Fruit fly (Drosophila melanogaster) whole organism, embryonic: ENCODE data around the gene CG10431.
A peak's percentile ranks its signal among the peaks of the same experiment; 100 is the strongest.

Source experiments
- B-H2 ChIP-seq: fragments of 200-800 bp; sonication (Bioruptor generic); optimal IDR thresholded peaks from 2 replicates; lab custom pipeline; 2018; ENCODE audit warnings: missing biosample characterization, mild to moderate bottlenecking, missing genetic modification characterization
- Bgb ChIP-seq: fragments of 200-800 bp; sonication (Bioruptor generic); IDR thresholded peaks from 2 replicates; pipeline ENCODE4 v1.3.6; 2022; ENCODE audit warnings: missing biosample characterization, missing genetic modification characterization; ENCODE audit not compliant: partially characterized antibody
- CG10147 ChIP-seq: fragments of 200-800 bp; sonication (Bioruptor generic); optimal IDR thresholded peaks from 2 replicates; lab custom pipeline; 2019; ENCODE audit warnings: missing biosample characterization, mild to moderate bottlenecking, missing genetic modification characterization, moderate library complexity
- CG12071 ChIP-seq: fragments of 200-800 bp; sonication (Bioruptor generic); optimal IDR thresholded peaks from 3 replicates; lab custom pipeline; 2018; ENCODE audit warnings: missing biosample characterization, mild to moderate bottlenecking, missing genetic modification characterization
- CG12659 ChIP-seq: fragments of 200-800 bp; sonication (Bioruptor generic); optimal IDR thresholded peaks from 3 replicates; lab custom pipeline; 2017; ENCODE audit warnings: mild to moderate bottlenecking, missing biosample characterization, missing genetic modification reagents, missing genetic modification characterization
- CG13624 ChIP-seq: fragments of 200-800 bp; sonication (Bioruptor generic); optimal IDR thresholded peaks from 2 replicates; lab custom pipeline; 2016; ENCODE audit warnings: missing biosample characterization, missing genetic modification characterization
- CG1603 ChIP-seq: fragments of 200-800 bp; sonication (Bioruptor generic); optimal IDR thresholded peaks from 2 replicates; lab custom pipeline; 2019; ENCODE audit warnings: missing biosample characterization, mild to moderate bottlenecking, missing genetic modification characterization, moderate library complexity
- CG16813 ChIP-seq: fragments of 200-800 bp; sonication (Bioruptor generic); IDR thresholded peaks from 3 replicates; pipeline ENCODE4 v1.3.6; 2022; ENCODE audit warnings: missing biosample characterization, missing genetic modification characterization; ENCODE audit not compliant: partially characterized antibody
- CG2116 ChIP-seq: fragments of 200-800 bp; sonication (Bioruptor generic); optimal IDR thresholded peaks from 3 replicates; lab custom pipeline; 2018; ENCODE audit warnings: missing biosample characterization, mild to moderate bottlenecking, missing genetic modification characterization
- CG2120 ChIP-seq: fragments of 200-800 bp; sonication (Bioruptor generic); optimal IDR thresholded peaks from 3 replicates; lab custom pipeline; 2016; ENCODE audit warnings: missing biosample characterization, missing genetic modification characterization
- CG2129 ChIP-seq: fragments of 200-800 bp; sonication (Bioruptor generic); IDR thresholded peaks from 2 replicates; pipeline ENCODE4 v1.3.6; 2022; ENCODE audit warnings: missing biosample characterization, missing genetic modification characterization; ENCODE audit not compliant: partially characterized antibody
- CG2678 ChIP-seq: fragments of 200-800 bp; sonication (Bioruptor generic); optimal IDR thresholded peaks from 3 replicates; lab custom pipeline; 2019; ENCODE audit warnings: missing biosample characterization, mild to moderate bottlenecking, missing genetic modification characterization, moderate library complexity
- CG30020 ChIP-seq: fragments of 200-800 bp; optimal IDR thresholded peaks from 2 replicates; lab custom pipeline; 2019; ENCODE audit warnings: missing biosample characterization, mild to moderate bottlenecking, missing genetic modification characterization, moderate library complexity
- CG3995 ChIP-seq: fragments of 200-800 bp; sonication (Bioruptor generic); optimal IDR thresholded peaks from 3 replicates; lab custom pipeline; 2016; ENCODE audit warnings: missing biosample characterization, missing genetic modification characterization
- CG6791 ChIP-seq: fragments of 200-800 bp; sonication (Bioruptor generic); IDR thresholded peaks from 3 replicates; pipeline ENCODE4 v1.3.6; 2022; ENCODE audit warnings: missing biosample characterization, missing genetic modification characterization; ENCODE audit not compliant: partially characterized antibody
- CG7556 ChIP-seq: fragments of 200-800 bp; sonication (Bioruptor generic); optimal IDR thresholded peaks from 2 replicates; lab custom pipeline; 2017; ENCODE audit warnings: missing biosample characterization, mild to moderate bottlenecking, missing genetic modification characterization
- CG9727 ChIP-seq: fragments of 200-800 bp; sonication (Bioruptor generic); optimal IDR thresholded peaks from 3 replicates; lab custom pipeline; 2017; ENCODE audit warnings: missing biosample characterization, mild to moderate bottlenecking, missing genetic modification characterization
- CTCF ChIP-seq: fragments of 200-800 bp; sonication (Bioruptor generic); optimal IDR thresholded peaks from 2 replicates; lab custom pipeline; 2017; ENCODE audit warnings: missing biosample characterization, mild to moderate bottlenecking, missing genetic modification characterization, moderate library complexity
- D19A ChIP-seq: fragments of 200-800 bp; optimal IDR thresholded peaks from 3 replicates; lab custom pipeline; 2019; ENCODE audit warnings: missing biosample characterization, mild to moderate bottlenecking, missing genetic modification characterization, moderate library complexity
- Dek ChIP-seq: fragments of 200-800 bp; sonication (Bioruptor generic); optimal IDR thresholded peaks from 3 replicates; lab custom pipeline; 2019; ENCODE audit warnings: missing biosample characterization, mild to moderate bottlenecking, missing genetic modification characterization, moderate library complexity
- Dp ChIP-seq: fragments of 200-800 bp; sonication (Bioruptor generic); optimal IDR thresholded peaks from 2 replicates; lab custom pipeline; 2018; ENCODE audit warnings: missing biosample characterization, mild to moderate bottlenecking, missing genetic modification characterization, moderate library complexity
- Dref ChIP-seq: fragments of 200-800 bp; sonication (Bioruptor generic); IDR thresholded peaks from 2 replicates; pipeline ENCODE4 v1.3.6; 2022; ENCODE audit warnings: missing biosample characterization, missing genetic modification characterization
- MESR4 ChIP-seq: fragments of 200-800 bp; sonication (Bioruptor generic); optimal IDR thresholded peaks from 2 replicates; lab custom pipeline; 2018; ENCODE audit warnings: missing biosample characterization, mild to moderate bottlenecking, missing genetic modification characterization, moderate library complexity
- Med ChIP-seq: fragments of 200-800 bp; sonication (Bioruptor generic); peaks from one replicate; lab custom pipeline; 2016; ENCODE audit warnings: missing biosample characterization, missing genetic modification characterization, mild to moderate bottlenecking, inconsistent platforms, moderate library complexity
- Mes4 ChIP-seq: fragments of 200-800 bp; sonication (Bioruptor generic); optimal IDR thresholded peaks from 2 replicates; lab custom pipeline; 2016; ENCODE audit warnings: missing biosample characterization, missing genetic modification characterization
- Myb ChIP-seq: fragments of 200-800 bp; sonication (Bioruptor generic); optimal IDR thresholded peaks from 2 replicates; lab custom pipeline; 2016; ENCODE audit warnings: missing biosample characterization, missing genetic modification characterization
- Nf-YA ChIP-seq: fragments of 200-800 bp; sonication (Bioruptor generic); IDR thresholded peaks from 2 replicates; pipeline ENCODE4 v1.3.6; 2022; ENCODE audit warnings: missing biosample characterization, missing genetic modification characterization
- Opbp ChIP-seq: fragments of 200-800 bp; sonication (Bioruptor generic); IDR thresholded peaks from 3 replicates; pipeline ENCODE4 v1.3.6; 2022; ENCODE audit warnings: missing biosample characterization, missing genetic modification characterization; ENCODE audit not compliant: partially characterized antibody
- Scr ChIP-seq: fragments of 200-800 bp; sonication (Bioruptor generic); IDR thresholded peaks from 2 replicates; pipeline ENCODE4 v1.3.6; 2022; ENCODE audit warnings: missing biosample characterization, missing genetic modification characterization; ENCODE audit not compliant: partially characterized antibody
- Sry-β ChIP-seq: fragments of 200-800 bp; sonication (Bioruptor generic); optimal IDR thresholded peaks from 2 replicates; lab custom pipeline; 2018; ENCODE audit warnings: missing biosample characterization, mild to moderate bottlenecking, missing genetic modification characterization, moderate library complexity
- Sry-δ ChIP-seq: fragments of 200-800 bp; sonication (Bioruptor generic); optimal IDR thresholded peaks from 2 replicates; lab custom pipeline; 2016; ENCODE audit warnings: missing biosample characterization, missing genetic modification characterization
- Usf ChIP-seq: fragments of 200-800 bp; sonication (Bioruptor generic); optimal IDR thresholded peaks from 2 replicates; lab custom pipeline; 2017; ENCODE audit warnings: missing genotype, missing biosample characterization, missing genetic modification characterization
- Xrp1 ChIP-seq: fragments of 200-800 bp; sonication (Bioruptor generic); IDR thresholded peaks from 2 replicates; pipeline ENCODE4 v1.3.6; 2022; ENCODE audit warnings: missing biosample characterization, missing genetic modification characterization
- YL-1 ChIP-seq: fragments of 200-800 bp; sonication (Bioruptor generic); optimal IDR thresholded peaks from 3 replicates; lab custom pipeline; 2017; ENCODE audit warnings: missing biosample characterization, mild to moderate bottlenecking, missing genetic modification characterization
- crp ChIP-seq, 2 experiments: fragments of 200-800 bp; sonication (Bioruptor generic); optimal IDR thresholded peaks; 2 replicates in 1 of 2; 3 replicates in 1 of 2; lab custom pipeline; 2017; ENCODE audit warnings: missing biosample characterization in 2 of 2, missing genetic modification characterization in 2 of 2, mild to moderate bottlenecking in 1 of 2, moderate library complexity in 1 of 2
- dmrt99B ChIP-seq: fragments of 200-800 bp; sonication (Bioruptor generic); optimal IDR thresholded peaks from 2 replicates; lab custom pipeline; 2018; ENCODE audit warnings: missing biosample characterization, mild to moderate bottlenecking, missing genetic modification characterization, moderate library complexity
- dysf ChIP-seq: fragments of 200-800 bp; sonication (Bioruptor generic); IDR thresholded peaks from 3 replicates; pipeline ENCODE4 v1.3.6; 2022; ENCODE audit warnings: missing biosample characterization, missing genetic modification characterization
- gfzf ChIP-seq: fragments of 200-800 bp; sonication (Bioruptor generic); optimal IDR thresholded peaks from 2 replicates; lab custom pipeline; 2016; ENCODE audit warnings: missing biosample characterization, mild to moderate bottlenecking, missing genetic modification characterization, moderate library complexity
- gro ChIP-seq: fragments of 200-800 bp; sonication (Bioruptor generic); optimal IDR thresholded peaks from 2 replicates; lab custom pipeline; 2016; ENCODE audit warnings: missing biosample characterization, missing genetic modification characterization
- hb ChIP-seq: fragments of 200-800 bp; sonication (Bioruptor generic); IDR thresholded peaks from 3 replicates; pipeline ENCODE4 v1.3.6; 2022; ENCODE audit warnings: missing biosample characterization, missing genetic modification characterization; ENCODE audit not compliant: partially characterized antibody
- hbn ChIP-seq: fragments of 200-800 bp; sonication (Bioruptor generic); IDR thresholded peaks from 2 replicates; pipeline ENCODE4 v1.3.6; 2022; ENCODE audit warnings: missing biosample characterization, missing genetic modification characterization; ENCODE audit not compliant: partially characterized antibody
- her ChIP-seq: fragments of 200-800 bp; sonication (Bioruptor generic); optimal IDR thresholded peaks from 2 replicates; lab custom pipeline; 2016; ENCODE audit warnings: missing biosample characterization, missing genetic modification characterization
- inv ChIP-seq: fragments of 200-800 bp; sonication (Bioruptor generic); IDR thresholded peaks from 2 replicates; pipeline ENCODE4 v1.3.6; 2022; ENCODE audit warnings: missing biosample characterization, missing genetic modification characterization; ENCODE audit not compliant: partially characterized antibody
- p53 ChIP-seq: fragments of 200-800 bp; sonication (Bioruptor generic); optimal IDR thresholded peaks from 2 replicates; lab custom pipeline; 2016; ENCODE audit warnings: missing biosample characterization, missing genetic modification characterization
- phol ChIP-seq: fragments of 200-800 bp; sonication (Bioruptor generic); optimal IDR thresholded peaks from 3 replicates; lab custom pipeline; 2018; ENCODE audit warnings: missing biosample characterization, mild to moderate bottlenecking, missing genetic modification characterization, moderate library complexity
- pnt ChIP-seq: fragments of 200-800 bp; sonication (Bioruptor generic); optimal IDR thresholded peaks from 3 replicates; lab custom pipeline; 2016; ENCODE audit warnings: missing biosample characterization, missing genetic modification characterization
- slbo ChIP-seq: fragments of 200-800 bp; sonication (Bioruptor generic); IDR thresholded peaks from 2 replicates; pipeline ENCODE4 v1.3.6; 2022; ENCODE audit warnings: missing biosample characterization, missing genetic modification characterization
- tgo ChIP-seq: fragments of 200-800 bp; sonication (Bioruptor generic); IDR thresholded peaks from 3 replicates; pipeline ENCODE4 v1.3.6; 2022; ENCODE audit warnings: missing biosample characterization, missing genetic modification characterization
- ttk ChIP-seq: fragments of 200-800 bp; sonication (Bioruptor generic); IDR thresholded peaks from 2 replicates; pipeline ENCODE4 v2.1.2; 2022; ENCODE audit warnings: missing biosample characterization, missing genetic modification characterization
- unc-4 ChIP-seq: fragments of 200-800 bp; sonication (Bioruptor generic); IDR thresholded peaks from 2 replicates; pipeline ENCODE4 v1.3.6; 2022; ENCODE audit warnings: missing biosample characterization, missing genetic modification characterization; ENCODE audit not compliant: partially characterized antibody

The CG10431 gene

dm6 chr2L:18951674-18952073, 22.8 kb upstream of the CG10431 start, which contains the start of gene Nedd8 (continued):
- no peak for TF ChIP-seq dysf (GFP tag; lab: Robert Waterston, UW)
- peak; percentile 1 for TF ChIP-seq CG2678
- peak; percentile 83 for TF ChIP-seq CG16813 (GFP tag; lab: Robert Waterston, UW)
- TF ChIP-seq Scr (GFP tag; lab: Robert Waterston, UW) = peak; percentile 86
- TF ChIP-seq CG30020 (tag; lab: Kevin White, UChicago) = peak; percentile 21
- TF ChIP-seq CG13624 (GFP tag; lab: Kevin White, UChicago) = peak; percentile 11
- peak; percentile 68 for TF ChIP-seq CG1603 (tag; lab: Kevin White, UChicago)
- peak; percentile 70 for TF ChIP-seq Dp (GFP tag; lab: Kevin White, UChicago)
- TF ChIP-seq Sry-δ (GFP tag; lab: Kevin White, UChicago) = peak; percentile 90
- TF ChIP-seq Med (GFP tag; lab: Kevin White, UChicago) = peak; percentile 71
- no peak for TF ChIP-seq Nf-YA (GFP tag; lab: Robert Waterston, UW)
- TF ChIP-seq Mes4 (GFP tag; lab: Kevin White, UChicago) = no peak
- TF ChIP-seq CG12659 (GFP tag; lab: Kevin White, UChicago) = peak; percentile 71
- no peak for TF ChIP-seq CG9727 (GFP tag; lab: Kevin White, UChicago)
- TF ChIP-seq dmrt99B (tag; lab: Kevin White, UChicago) = no peak
- TF ChIP-seq Xrp1 (GFP tag; lab: Robert Waterston, UW) = peak; percentile 20; the same call in 1 of the 2 replicates
- peak; percentile 92 for TF ChIP-seq unc-4 (GFP tag; lab: Robert Waterston, UW)
- TF ChIP-seq gro = peak; percentile 20
- TF ChIP-seq CG12071 = no peak
- peak; percentile 68 for TF ChIP-seq Myb (GFP tag; lab: Kevin White, UChicago)
- no peak for TF ChIP-seq CG7556 (GFP tag; lab: Kevin White, UChicago)
- TF ChIP-seq phol (tag; lab: Kevin White, UChicago) = peak; percentile 32
- TF ChIP-seq Usf = no peak
- peak; percentile 76 for TF ChIP-seq inv (GFP tag; lab: Robert Waterston, UW)
- TF ChIP-seq pnt = no peak
- TF ChIP-seq Bgb (GFP tag; lab: Robert Waterston, UW) = peak; percentile 94
- peak; percentile 91 for TF ChIP-seq Opbp (GFP tag; lab: Robert Waterston, UW)
- TF ChIP-seq YL-1 (GFP tag; lab: Kevin White, UChicago) = peak; percentile 75
- no peak for TF ChIP-seq ttk (GFP tag; lab: Robert Waterston, UW)
- peak; percentile 65 for TF ChIP-seq CG3995 (GFP tag; lab: Kevin White, UChicago)
- TF ChIP-seq slbo (GFP tag; lab: Robert Waterston, UW) = peak; percentile 42; the same call in 1 of the 2 replicates
- peak; percentile 67; the same call in 2 of the 3 replicates for TF ChIP-seq hb (GFP tag; lab: Robert Waterston, UW)
- TF ChIP-seq gfzf (GFP tag; lab: Kevin White, UChicago) = peak; percentile 63
- TF ChIP-seq MESR4 (GFP tag; lab: Kevin White, UChicago) = peak; percentile 63
- TF ChIP-seq CG2120 (GFP tag; lab: Kevin White, UChicago) = peak; percentile 46
- TF ChIP-seq D19A (tag; lab: Kevin White, UChicago) = peak; percentile 28
- peak; percentile 90 for TF ChIP-seq hbn (GFP tag; lab: Robert Waterston, UW)
- no peak for TF ChIP-seq tgo (GFP tag; lab: Robert Waterston, UW)
- TF ChIP-seq p53 (GFP tag; lab: Kevin White, UChicago) = no peak
- no peak for TF ChIP-seq Sry-β
- TF ChIP-seq CG10147 (GFP tag; lab: Kevin White, UChicago) = peak; percentile 7
- peak; percentile 85 for TF ChIP-seq CG6791 (GFP tag; lab: Robert Waterston, UW)
- TF ChIP-seq CG2129 (GFP tag; lab: Robert Waterston, UW) = peak; percentile 74
- TF ChIP-seq B-H2 (GFP tag; lab: Kevin White, UChicago) = peak; percentile 22
- TF ChIP-seq CG2116 (GFP tag; lab: Kevin White, UChicago) = peak; percentile 50
- TF ChIP-seq CTCF = peak; percentile 62
- TF ChIP-seq crp (GFP tag; optimal IDR thresholded peaks at IDR 0.05; lab: Kevin White, UChicago) = peak; percentile 27 to 76
- TF ChIP-seq Dek = peak; percentile 5
- no peak for TF ChIP-seq her (GFP tag; lab: Kevin White, UChicago)
- TF ChIP-seq Dref = peak; percentile 91
